Worm (Caenorhabditis elegans) whole organism, L3 larva: ENCODE measurements around the gene C08F8.9.
A peak's percentile ranks its signal among the peaks of the same experiment; 100 is the strongest.

Experiments
- R02D3.7 ChIP-seq: fragments of 150-350 bp; optimal IDR thresholded peaks from 2 replicates; lab custom pipeline; 2014; ENCODE audit warnings: missing biosample characterization, missing genetic modification characterization
- ama-1 ChIP-seq: fragments of 150-350 bp; optimal IDR thresholded peaks from 2 replicates; lab custom pipeline; 2018
- ceh-16 ChIP-seq: sonication (generic microtip); optimal IDR thresholded peaks from 2 replicates; lab custom pipeline; 2017; ENCODE audit warnings: missing biosample characterization, missing genetic modification characterization
- ceh-28 ChIP-seq: fragments of 150-350 bp; optimal IDR thresholded peaks from 2 replicates; lab custom pipeline; 2014; ENCODE audit warnings: missing biosample characterization, missing genetic modification reagents, missing genetic modification characterization
- daf-12 ChIP-seq: fragments of 150-350 bp; optimal IDR thresholded peaks from 2 replicates; lab custom pipeline; 2014; ENCODE audit warnings: missing biosample characterization, missing genetic modification reagents, missing genetic modification characterization
- elt-1 ChIP-seq: fragments of 150-350 bp; optimal IDR thresholded peaks from 2 replicates; lab custom pipeline; 2014; ENCODE audit warnings: missing biosample characterization, missing genetic modification characterization
- elt-2 ChIP-seq: sonication (generic microtip); optimal IDR thresholded peaks from 2 replicates; lab custom pipeline; 2016; ENCODE audit warnings: missing genetic modification reagents, mild to moderate bottlenecking, missing genetic modification characterization, missing compliant biosample characterization
- elt-3 ChIP-seq, 3 experiments: fragments of 150-350 bp in 1 of 3; sonication (generic microtip) in 2 of 3; optimal IDR thresholded peaks; 2 replicates in 2 of 3; 4 replicates in 1 of 3; lab custom pipeline; 2014 to 2017; ENCODE audit warnings: missing biosample characterization in 3 of 3, missing genetic modification characterization in 3 of 3
- fkh-10 ChIP-seq: sonication (generic microtip); optimal IDR thresholded peaks from 2 replicates; lab custom pipeline; 2017; ENCODE audit warnings: missing biosample characterization, missing genetic modification reagents, missing genetic modification characterization
- fkh-2 ChIP-seq: fragments of 150-350 bp; optimal IDR thresholded peaks from 2 replicates; lab custom pipeline; 2014; ENCODE audit warnings: missing biosample characterization, missing genetic modification reagents, missing genetic modification characterization
- fos-1 ChIP-seq: fragments of 150-350 bp; optimal IDR thresholded peaks from 2 replicates; lab custom pipeline; 2014; ENCODE audit warnings: missing biosample characterization, missing genetic modification characterization
- jun-1 ChIP-seq: fragments of 150-350 bp; optimal IDR thresholded peaks from 2 replicates; lab custom pipeline; 2014; ENCODE audit warnings: missing biosample characterization, missing genetic modification reagents, missing genetic modification characterization
- lin-39 ChIP-seq: fragments of 150-350 bp; optimal IDR thresholded peaks from 2 replicates; lab custom pipeline; 2018; ENCODE audit warnings: missing biosample characterization, missing genetic modification reagents, missing genetic modification characterization
- lsy-12 ChIP-seq: sonication (generic microtip); optimal IDR thresholded peaks from 2 replicates; lab custom pipeline; 2016; ENCODE audit warnings: mild to moderate bottlenecking, missing genetic modification characterization, missing compliant biosample characterization
- mdl-1 ChIP-seq: fragments of 150-350 bp; optimal IDR thresholded peaks from 2 replicates; lab custom pipeline; 2014; ENCODE audit warnings: missing biosample characterization, missing genetic modification characterization
- nfya-1 ChIP-seq: sonication (generic microtip); optimal IDR thresholded peaks from 2 replicates; lab custom pipeline; 2017; ENCODE audit warnings: missing genetic modification characterization, mild to moderate bottlenecking, missing compliant biosample characterization, antibody characterized with exemption, moderate library complexity; ENCODE audit not compliant: insufficient read depth
- nhr-11 ChIP-seq: fragments of 150-350 bp; optimal IDR thresholded peaks from 2 replicates; lab custom pipeline; 2014; ENCODE audit warnings: missing biosample characterization, missing genetic modification characterization
- nhr-23 ChIP-seq: fragments of 150-350 bp; optimal IDR thresholded peaks from 2 replicates; lab custom pipeline; 2014; ENCODE audit warnings: missing biosample characterization, missing genetic modification reagents, missing genetic modification characterization
- nhr-237 ChIP-seq: fragments of 150-350 bp; optimal IDR thresholded peaks from 2 replicates; lab custom pipeline; 2014; ENCODE audit warnings: missing biosample characterization, missing genetic modification characterization
- nhr-25 ChIP-seq: sonication (generic microtip); optimal IDR thresholded peaks from 2 replicates; lab custom pipeline; 2017; ENCODE audit warnings: missing biosample characterization, missing genetic modification characterization
- nhr-43 ChIP-seq: sonication (generic microtip); optimal IDR thresholded peaks from 2 replicates; lab custom pipeline; 2016; ENCODE audit warnings: mild to moderate bottlenecking, missing genetic modification characterization, missing compliant biosample characterization; ENCODE audit not compliant: poor library complexity, severe bottlenecking
- nhr-67 ChIP-seq: fragments of 150-350 bp; optimal IDR thresholded peaks from 2 replicates; lab custom pipeline; 2014; ENCODE audit warnings: missing biosample characterization, missing genetic modification characterization
- nhr-76 ChIP-seq: fragments of 150-350 bp; sonication (generic microtip); optimal IDR thresholded peaks from 5 replicates; lab custom pipeline; 2014; ENCODE audit warnings: missing biosample characterization, missing genetic modification characterization
- nhr-77 ChIP-seq: fragments of 150-350 bp; optimal IDR thresholded peaks from 2 replicates; lab custom pipeline; 2014; ENCODE audit warnings: missing biosample characterization, missing genetic modification characterization
- pha-4 ChIP-seq: fragments of 150-350 bp; optimal IDR thresholded peaks from 2 replicates; lab custom pipeline; 2014; ENCODE audit warnings: missing biosample characterization, missing genetic modification reagents, missing genetic modification characterization
- pqm-1 ChIP-seq: fragments of 150-350 bp; optimal IDR thresholded peaks from 2 replicates; lab custom pipeline; 2017; ENCODE audit warnings: missing biosample characterization, missing genetic modification characterization, inconsistent platforms
- snpc-4 ChIP-seq: fragments of 150-350 bp; optimal IDR thresholded peaks from 2 replicates; lab custom pipeline; 2014; ENCODE audit warnings: missing biosample characterization, missing genetic modification characterization
- unc-39 ChIP-seq: sonication (generic microtip); optimal IDR thresholded peaks from 4 replicates; lab custom pipeline; 2017; ENCODE audit warnings: missing biosample characterization, missing genetic modification characterization
- unc-62 ChIP-seq: fragments of 150-350 bp; sonication (generic microtip); optimal IDR thresholded peaks from 4 replicates; lab custom pipeline; 2014; ENCODE audit warnings: missing biosample characterization, missing genetic modification reagents, missing genetic modification characterization
- zag-1 ChIP-seq: fragments of 150-350 bp; optimal IDR thresholded peaks from 2 replicates; lab custom pipeline; 2014; ENCODE audit warnings: missing biosample characterization, missing genetic modification characterization
- ztf-11 ChIP-seq: fragments of 150-350 bp; optimal IDR thresholded peaks from 2 replicates; lab custom pipeline; 2014; ENCODE audit warnings: missing biosample characterization, missing genetic modification characterization
- ztf-4 ChIP-seq: fragments of 150-350 bp; optimal IDR thresholded peaks from 2 replicates; lab custom pipeline; 2014; ENCODE audit warnings: missing biosample characterization, missing genetic modification characterization

C08F8.9 gene

DNA sequence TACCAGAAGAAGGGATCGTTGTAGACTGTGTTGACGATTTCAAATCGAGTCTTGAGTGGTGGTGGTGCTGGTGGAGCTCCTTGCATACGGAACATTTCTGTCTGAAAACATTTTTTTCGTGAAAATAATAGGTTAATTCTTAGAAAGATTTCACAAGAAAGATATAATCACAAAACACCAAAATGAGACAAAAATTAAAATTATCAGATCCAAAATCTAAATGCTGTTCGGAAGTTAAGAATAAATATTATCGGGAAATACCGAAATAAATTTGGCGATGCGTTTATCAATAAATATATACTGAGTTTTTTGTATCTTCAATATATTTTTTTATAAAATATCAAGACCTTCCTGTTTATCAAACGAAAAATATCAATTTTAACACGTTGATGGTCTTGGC, at the start of gene C08F8.9:
Gene C08F8.9, minus strand, starts transcription at position 101 of the 400 bp plus-strand sequence.
- TF ChIP-seq pha-4 (no peak), nhr-77 (tag; lab: Kevin White, UChicago) (no peak), ztf-4 (tag; lab: Kevin White, UChicago) (no peak), nhr-11 (no peak), mdl-1 (no peak), jun-1 (tag; lab: Kevin White, UChicago) (no peak), elt-3 (tag; optimal IDR thresholded peaks at IDR 0.05; lab: Kevin White, UChicago) (no peak), ztf-11 (tag; lab: Kevin White, UChicago) (no peak), nfya-1 (tag; lab: Kevin White, UChicago) (no peak), nhr-237 (no peak), nhr-67 (no peak)

DNA sequence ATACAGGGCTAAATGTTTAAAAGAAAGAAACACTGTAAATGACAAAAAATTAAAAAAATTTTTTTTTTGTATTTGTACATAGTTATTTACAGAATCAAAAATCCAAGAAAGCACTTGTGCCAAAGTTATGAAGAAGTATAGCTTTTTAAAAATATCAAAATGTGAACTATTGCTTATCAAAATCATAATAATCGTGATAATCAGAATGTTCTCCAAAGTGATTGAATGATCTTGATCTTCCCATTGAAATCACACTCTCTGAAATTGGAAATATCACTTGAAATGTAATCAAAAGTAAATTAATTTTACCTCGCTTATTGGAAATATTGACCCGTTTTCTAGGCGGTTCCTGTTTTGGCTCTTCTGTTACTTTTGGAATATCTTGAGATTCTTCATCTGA, 48.1 kb upstream of the C08F8.9 start:
- no peak for TF ChIP-seq nhr-67
- TF ChIP-seq snpc-4, result no peak
- TF ChIP-seq nhr-25 (tag; lab: Kevin White, UChicago), result peak; percentile 1
- TF ChIP-seq R02D3.7 (tag; lab: Kevin White, UChicago), result peak; percentile 15
- TF ChIP-seq nhr-43, result peak; percentile 29
- TF ChIP-seq elt-3 (tag; optimal IDR thresholded peaks at IDR 0.05; lab: Kevin White, UChicago), result peak in 1 of 3 experiments; percentile 51

DNA sequence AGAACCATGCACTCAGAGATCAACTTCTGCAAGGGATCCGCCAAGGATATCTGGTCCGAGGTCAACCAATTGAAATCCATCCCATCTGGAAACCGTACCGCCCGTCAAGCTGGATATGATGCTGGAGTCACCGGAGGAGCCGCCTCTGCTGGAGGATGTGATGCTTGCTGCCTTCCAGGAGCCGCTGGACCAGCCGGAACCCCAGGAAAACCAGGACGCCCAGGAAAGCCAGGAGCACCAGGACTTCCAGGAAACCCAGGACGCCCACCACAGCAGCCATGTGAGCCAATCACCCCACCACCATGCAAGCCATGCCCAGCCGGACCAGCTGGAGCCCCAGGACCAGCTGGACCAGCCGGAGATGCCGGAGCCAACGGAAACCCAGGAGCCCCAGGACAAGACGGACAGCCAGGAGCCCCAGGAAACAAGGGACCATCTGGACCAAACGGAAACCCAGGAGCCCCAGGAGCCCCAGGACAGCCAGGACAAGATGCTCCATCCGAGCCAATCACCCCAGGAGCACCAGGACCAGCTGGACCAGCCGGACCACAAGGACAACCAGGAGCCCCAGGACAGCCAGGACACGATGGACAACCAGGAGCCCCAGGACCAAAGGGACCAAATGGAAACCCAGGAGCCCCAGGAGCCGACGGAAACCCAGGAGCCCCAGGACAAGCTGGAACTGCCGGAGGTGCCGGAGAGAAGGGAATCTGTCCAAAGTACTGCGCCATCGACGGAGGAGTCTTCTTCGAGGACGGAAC, 47.5 kb upstream of the C08F8.9 start:
- peak; percentile 51 for TF ChIP-seq nhr-43
- TF ChIP-seq, all 47 proteins: peak for 1; not testable (repeated sequence) for 46

DNA sequence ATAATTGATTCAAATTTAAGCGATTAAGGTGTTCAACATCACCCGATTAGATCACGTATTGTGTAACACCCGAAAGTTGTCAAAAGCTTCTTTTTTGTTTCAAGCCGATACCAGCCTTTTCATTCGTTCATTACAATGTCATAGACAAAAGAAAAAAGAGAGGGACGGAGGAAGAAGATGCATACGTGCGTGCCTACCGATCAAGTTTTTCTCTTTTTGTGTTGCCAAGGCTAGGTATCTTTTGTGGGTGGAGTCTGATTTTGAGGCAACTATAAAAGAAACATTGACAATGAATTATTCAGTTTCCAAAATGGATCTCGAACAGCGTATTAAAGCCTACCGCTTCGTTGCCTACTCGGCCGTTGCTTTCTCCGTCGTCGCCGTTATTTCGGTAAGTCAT, 46.8 kb upstream of the C08F8.9 start, which contains the start of gene col-125:
Gene col-125, plus strand, starts transcription at position 301 of the 400 bp plus-strand sequence.
- peak; percentile 21 for TF ChIP-seq nfya-1 (tag; lab: Kevin White, UChicago)
- TF ChIP-seq lsy-12, result no peak
- no peak for TF ChIP-seq daf-12 (tag; lab: Kevin White, UChicago)
- TF ChIP-seq elt-3 (tag; optimal IDR thresholded peaks at IDR 0.05; lab: Kevin White, UChicago), result no peak
- no peak for TF ChIP-seq unc-62
- peak; percentile 70 for TF ChIP-seq nhr-25 (tag; lab: Kevin White, UChicago)
- no peak for TF ChIP-seq ceh-16 (tag; lab: Kevin White, UChicago)
- TF ChIP-seq zag-1 (tag; lab: Kevin White, UChicago), result no peak
- no peak for TF ChIP-seq R02D3.7 (tag; lab: Kevin White, UChicago)
- no peak for TF ChIP-seq unc-39 (tag; lab: Kevin White, UChicago)

DNA sequence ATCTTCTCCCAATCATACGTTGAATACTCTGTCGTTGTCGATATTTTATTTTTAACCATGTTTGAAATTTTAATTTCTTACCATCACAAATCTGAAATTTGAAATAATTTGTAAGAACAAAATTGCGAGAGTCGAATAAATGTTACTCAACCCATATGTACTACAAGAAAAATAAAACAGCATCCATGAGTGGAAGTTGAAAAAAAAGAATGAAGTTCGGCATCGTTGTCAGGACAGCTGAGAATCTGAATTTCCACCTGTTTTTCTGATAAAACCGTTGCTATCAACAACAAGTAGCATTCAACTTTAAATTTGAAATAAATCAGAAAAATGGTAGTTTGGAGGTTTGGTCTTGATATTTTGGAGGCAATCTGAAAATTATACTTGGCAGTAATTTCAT, 45.5 kb upstream of the C08F8.9 start, which contains the start of gene C29F4.3:
Gene C29F4.3, minus strand, starts transcription at position 101 of the 400 bp plus-strand sequence.
- no peak for TF ChIP-seq R02D3.7 (tag; lab: Kevin White, UChicago)

DNA sequence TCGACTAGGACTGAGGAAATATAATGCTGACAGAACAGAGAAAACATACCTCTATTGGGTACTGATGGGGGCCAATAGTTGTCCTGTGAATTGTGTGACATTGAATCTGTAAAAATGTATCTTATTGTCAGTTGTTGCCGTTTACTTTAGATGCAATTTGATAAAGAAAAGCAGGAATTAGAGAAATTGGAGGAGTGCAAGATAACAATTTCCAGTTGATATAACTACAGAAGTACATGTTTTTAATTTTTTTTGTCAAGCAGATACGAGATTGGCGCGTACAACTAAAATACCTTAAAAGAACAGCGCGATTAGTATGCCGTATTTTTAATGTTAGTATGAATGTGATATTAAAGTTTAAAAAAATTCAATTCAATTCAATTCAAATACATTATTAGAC, 39.6 kb upstream of the C08F8.9 start, which contains the start of gene zip-6:
Gene zip-6, minus strand, starts transcription at position 101 of the 400 bp plus-strand sequence.
- TF ChIP-seq nhr-67 (no peak), fkh-10 (GFP tag; lab: Kevin White, UChicago) (no peak), lin-39 (tag; lab: Kevin White, UChicago) (no peak), unc-62 (no peak), nhr-11 (no peak), ama-1 (lab: Kevin White, UChicago) (no peak), nhr-237 (no peak), elt-1 (no peak), nhr-43 (no peak), nhr-25 (tag; lab: Kevin White, UChicago) (no peak)

DNA sequence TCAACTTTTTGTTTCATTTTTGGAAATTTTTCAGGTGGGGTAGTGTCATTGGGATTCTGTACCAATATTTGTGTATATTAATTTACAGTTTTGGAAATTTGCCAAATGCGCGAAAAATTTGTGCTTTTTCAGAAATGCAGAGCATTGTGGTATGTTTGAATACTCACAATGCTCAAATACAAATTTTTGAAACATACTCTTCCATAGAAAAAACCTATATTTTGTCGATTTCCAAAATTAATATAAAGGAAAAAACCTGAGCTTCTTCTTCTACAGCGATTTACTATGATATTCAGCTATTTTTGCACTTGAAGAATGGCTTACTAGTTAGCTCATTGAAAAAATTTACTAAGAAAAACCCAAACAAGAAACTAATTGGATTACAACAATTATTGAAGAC, 34.6 kb upstream of the C08F8.9 start:
- TF ChIP-seq elt-1 (no peak), fkh-2 (no peak)

DNA sequence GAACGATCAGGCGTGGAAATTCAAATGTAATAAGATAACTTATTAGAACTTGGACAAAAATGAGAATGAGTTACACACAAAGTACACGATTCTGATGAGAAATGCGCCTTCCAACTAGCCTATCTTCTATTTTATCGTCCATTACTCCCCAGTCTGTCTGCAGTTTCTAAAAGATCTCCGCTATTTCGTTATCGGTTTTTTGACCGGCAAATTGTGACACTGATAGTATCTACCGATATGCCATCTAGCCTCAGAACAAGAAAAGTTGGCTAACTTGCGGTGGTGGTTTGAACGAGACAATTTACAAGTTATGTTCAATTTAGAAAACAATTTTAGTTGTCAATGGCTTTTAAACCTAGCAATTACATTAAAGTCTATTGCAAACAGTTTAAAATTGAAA, 33.2 kb upstream of the C08F8.9 start:
- TF ChIP-seq lin-39 (tag; lab: Kevin White, UChicago) (no peak), ceh-28 (peak; percentile 29), fos-1 (tag; lab: Kevin White, UChicago) (no peak), pha-4 (no peak), ztf-11 (tag; lab: Kevin White, UChicago) (no peak), mdl-1 (no peak), unc-62 (peak; percentile 25), pqm-1 (peak; percentile 18), nhr-77 (tag; lab: Kevin White, UChicago) (no peak), daf-12 (tag; lab: Kevin White, UChicago) (no peak), nhr-76 (tag; lab: Kevin White, UChicago) (no peak), nhr-25 (tag; lab: Kevin White, UChicago) (peak; percentile 54), elt-2 (tag; lab: Kevin White, UChicago) (peak; percentile 86), fkh-2 (no peak), fkh-10 (GFP tag; lab: Kevin White, UChicago) (no peak), nhr-43 (no peak), elt-1 (peak; percentile 96), ama-1 (lab: Kevin White, UChicago) (no peak), elt-3 (tag; optimal IDR thresholded peaks at IDR 0.05; lab: Kevin White, UChicago) (no peak), nhr-23 (tag; lab: Kevin White, UChicago) (peak; percentile 15)
- TF ChIP-seq, all 47 proteins: peak for 7
